Worm (Caenorhabditis elegans) whole organism, young adult: ENCODE measurements around the gene ensh-1.

Experiments used
- let-607 ChIP-seq, 2 experiments: fragments of 200-800 bp in 1 of 2; sonication (Bioruptor generic) in 1 of 2; sonication (generic microtip) in 1 of 2; optimal IDR thresholded peaks; 2 replicates each; lab custom pipeline; 2016 to 2018; ENCODE audit warnings: mild to moderate bottlenecking in 2 of 2, missing compliant biosample characterization in 2 of 2, missing genetic modification characterization in 2 of 2, moderate library complexity in 2 of 2, missing genotype in 1 of 2
- lir-1 ChIP-seq: fragments of 200-800 bp; sonication (Bioruptor generic); conservative IDR thresholded peaks from 2 replicates; pipeline ENCODE4 v1.3.6; 2022; ENCODE audit warnings: missing genetic modification reagents, missing genetic modification characterization, missing compliant biosample characterization
- mel-28 ChIP-seq: sonication (generic microtip); optimal IDR thresholded peaks from 2 replicates; lab custom pipeline; 2016; ENCODE audit warnings: borderline replicate concordance, mild to moderate bottlenecking, missing genetic modification characterization, missing compliant biosample characterization
- nfya-2 ChIP-seq: fragments of 200-800 bp; sonication (Bioruptor generic); IDR thresholded peaks from 2 replicates; pipeline ENCODE4 v1.3.6; 2022; ENCODE audit warnings: missing genetic modification reagents, missing genetic modification characterization, missing compliant biosample characterization
- ztf-3 ChIP-seq: fragments of 200-800 bp; sonication (Bioruptor generic); optimal IDR thresholded peaks from 2 replicates; lab custom pipeline; 2018; ENCODE audit warnings: mild to moderate bottlenecking, missing genetic modification characterization, missing compliant biosample characterization

DNA sequence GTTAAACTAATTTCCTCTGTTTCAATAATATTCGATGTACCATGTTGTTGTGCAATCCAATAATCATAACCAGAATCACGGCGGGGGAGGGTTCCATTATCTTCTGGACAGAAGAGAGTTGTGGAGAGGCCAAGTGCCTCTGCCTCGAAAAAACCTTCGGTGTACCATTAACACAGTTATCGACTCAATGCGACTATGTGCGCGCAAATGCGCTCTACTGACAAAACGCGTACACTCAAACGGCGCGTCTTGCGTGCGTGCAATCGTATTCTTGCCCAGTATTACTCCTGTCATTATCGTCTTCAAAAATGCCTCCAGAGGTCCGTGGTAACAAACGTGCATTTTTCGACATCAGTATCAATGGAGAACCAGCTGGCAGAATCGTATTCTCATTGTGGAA, 5.9 kb downstream of the ensh-1 start, which contains the start of gene cyn-8:
- no peak for TF ChIP-seq lir-1 (GFP tag; lab: Robert Waterston, UW)
- TF ChIP-seq let-607 (tag; optimal IDR thresholded peaks at IDR 0.05; lab: Kevin White, UChicago) = no peak
- TF ChIP-seq mel-28 = no peak
- TF ChIP-seq nfya-2 (GFP tag; lab: Robert Waterston, UW) = no peak
- no peak for TF ChIP-seq ztf-3
